Worm (Caenorhabditis elegans) whole organism, dauer: ENCODE measurements around the gene C07D8.5.
"Not testable (repeated sequence)": the region's sequence is repeated elsewhere in the genome, so short reads cannot be mapped to it uniquely, and the experiment has no call there.

ENCODE experiments used
- unc-62 ChIP-seq: sonication (generic microtip); optimal IDR thresholded peaks from 2 replicates; lab custom pipeline; 2017; ENCODE audit warnings: missing biosample characterization, missing genetic modification reagents, missing genetic modification characterization

The C07D8.5 gene

DNA sequence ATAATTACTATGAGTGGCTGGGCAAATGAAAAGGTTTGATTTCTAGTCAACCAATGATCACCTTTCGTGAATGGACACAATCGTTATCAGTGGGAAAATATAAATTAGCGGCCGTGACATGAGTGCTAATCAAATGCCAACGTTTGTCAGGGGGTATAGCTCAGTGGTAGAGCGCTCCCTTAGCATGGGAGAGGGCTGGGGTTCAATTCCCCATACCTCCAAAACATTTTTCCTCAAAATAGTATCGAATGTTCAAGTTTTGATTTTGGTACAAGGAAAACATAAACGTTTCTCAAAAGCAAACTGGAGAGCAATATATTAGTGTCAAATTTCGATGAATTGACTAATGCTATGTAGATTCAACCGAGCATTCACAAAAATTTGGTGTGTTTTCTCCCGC lies 20.2 kb upstream of the C07D8.5 start:
- no peak for TF ChIP-seq unc-62 (GFP tag; lab: Kevin White, UChicago)

ce11 chrX:7326967-7327651 lies 16.7 kb upstream of the C07D8.5 start, which contains the start of gene sng-1:
TSS of gene sng-1 (plus strand) at chrX:7327601.
- TF ChIP-seq unc-62 (GFP tag; lab: Kevin White, UChicago), result no peak

DNA sequence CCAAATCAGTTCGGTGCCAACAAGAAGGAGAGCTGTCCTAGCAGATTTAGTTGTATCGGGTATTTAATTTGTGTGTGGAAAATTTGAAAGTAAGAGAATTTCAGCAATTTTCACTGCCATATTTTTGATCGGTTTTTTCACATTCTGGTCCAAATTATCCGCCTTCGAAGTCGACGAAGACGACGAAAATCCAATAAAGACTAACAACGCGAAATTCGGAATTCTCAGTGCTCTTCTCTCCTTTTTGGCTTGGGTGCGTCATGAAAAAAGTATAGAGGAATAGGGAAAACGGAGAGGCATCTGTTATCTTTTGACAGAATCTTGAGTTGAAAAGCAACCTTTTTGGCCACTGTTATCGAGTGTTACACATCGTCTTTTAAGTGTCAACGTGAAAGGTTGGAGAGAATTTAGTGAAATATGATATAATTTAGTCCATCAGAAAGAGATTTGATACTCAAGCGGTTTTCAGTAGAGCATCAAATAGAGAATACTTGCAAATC lies 15.7 kb upstream of the C07D8.5 start:
- no peak for TF ChIP-seq unc-62 (GFP tag; lab: Kevin White, UChicago)

DNA sequence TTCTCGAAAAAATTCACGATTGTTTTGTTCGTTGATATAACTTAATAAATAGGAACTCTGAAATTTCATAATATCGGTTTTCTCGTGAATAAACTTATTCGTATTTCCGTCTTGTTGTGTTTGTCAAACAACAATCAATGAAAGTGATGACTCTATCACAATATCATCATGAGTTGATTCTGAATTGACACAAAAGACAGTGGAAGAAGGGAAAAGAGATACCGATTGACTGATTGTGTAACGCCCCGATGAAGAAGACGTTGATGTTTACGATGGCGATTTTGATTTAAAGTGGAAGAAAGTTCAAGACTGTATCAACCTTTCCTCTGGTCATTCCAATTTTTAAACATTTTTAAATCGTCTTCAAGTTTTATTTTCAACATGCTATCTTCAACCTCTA lies 14.2 kb upstream of the C07D8.5 start, which contains the start of gene ttr-59:
Gene ttr-59, plus strand, starts transcription at position 218 of the 400 bp plus-strand sequence.
- TF ChIP-seq unc-62 (GFP tag; lab: Kevin White, UChicago), result no peak

DNA sequence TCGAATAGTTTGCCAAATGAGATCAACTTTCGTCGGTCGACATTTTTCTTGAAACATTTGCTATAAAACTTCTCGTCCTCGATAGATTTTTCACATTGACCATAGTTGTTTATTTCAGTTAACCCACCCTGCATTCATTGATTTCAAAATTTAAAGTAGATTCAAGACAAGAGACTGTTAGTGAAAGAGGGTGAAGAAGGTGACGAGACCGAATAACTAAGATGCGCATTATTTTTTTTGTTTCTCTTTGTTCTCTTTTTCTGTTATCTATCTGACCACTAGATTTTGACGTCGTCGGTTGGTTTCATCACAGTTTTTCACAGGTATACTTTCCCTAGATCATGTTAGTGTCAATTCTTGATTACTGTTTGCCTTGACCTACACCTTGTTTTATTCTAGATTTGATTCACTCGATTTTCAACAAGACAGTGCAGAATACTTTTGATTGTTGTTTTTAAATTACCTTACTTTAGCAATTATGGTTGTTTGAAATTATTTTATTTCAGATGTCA lies 13.1 kb upstream of the C07D8.5 start, which contains the start of gene ttr-30:
Gene ttr-30, plus strand, starts transcription at position 265 of the 512 bp plus-strand sequence.
- TF ChIP-seq unc-62 (GFP tag; lab: Kevin White, UChicago), result no peak

- no peak for TF ChIP-seq unc-62 (GFP tag; lab: Kevin White, UChicago)
Observed at ce11 chrX:7334302-7334724, 9.5 kb upstream of the C07D8.5 start, which contains the start of gene epg-7. TSS of gene epg-7 (plus strand) at chrX:7334714.

DNA sequence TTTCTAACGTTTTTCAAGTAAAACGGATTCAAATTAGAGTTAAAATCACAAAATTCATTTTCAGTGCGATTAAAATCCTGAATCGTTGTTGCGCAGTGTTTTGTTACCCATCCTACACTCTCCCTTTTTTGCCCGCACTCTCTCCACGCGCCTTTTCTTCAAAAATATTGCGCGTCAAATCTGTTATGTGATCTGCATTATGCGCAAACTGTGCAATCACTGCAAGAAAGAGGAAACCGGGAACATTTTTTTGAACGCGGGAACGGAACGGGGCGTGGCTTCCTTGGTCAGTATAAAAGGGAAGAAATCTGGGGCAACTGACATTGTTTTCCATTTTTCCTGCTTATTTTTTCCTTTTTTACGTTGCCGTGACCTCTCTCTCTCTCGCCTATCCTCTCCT lies 3.5 kb upstream of the C07D8.5 start:
- TF ChIP-seq unc-62 (GFP tag; lab: Kevin White, UChicago), result no peak

ce11 chrX:7340915-7341559 lies 2.8 kb upstream of the C07D8.5 start, which contains the start of gene C07D8.6:
TSS of gene C07D8.6 (plus strand) at chrX:7341509.
- no peak for TF ChIP-seq unc-62 (GFP tag; lab: Kevin White, UChicago)

- no peak for TF ChIP-seq unc-62 (GFP tag; lab: Kevin White, UChicago)
Observed at ce11 chrX:7343218-7343617, 629 bp upstream of the C07D8.5 start.

DNA sequence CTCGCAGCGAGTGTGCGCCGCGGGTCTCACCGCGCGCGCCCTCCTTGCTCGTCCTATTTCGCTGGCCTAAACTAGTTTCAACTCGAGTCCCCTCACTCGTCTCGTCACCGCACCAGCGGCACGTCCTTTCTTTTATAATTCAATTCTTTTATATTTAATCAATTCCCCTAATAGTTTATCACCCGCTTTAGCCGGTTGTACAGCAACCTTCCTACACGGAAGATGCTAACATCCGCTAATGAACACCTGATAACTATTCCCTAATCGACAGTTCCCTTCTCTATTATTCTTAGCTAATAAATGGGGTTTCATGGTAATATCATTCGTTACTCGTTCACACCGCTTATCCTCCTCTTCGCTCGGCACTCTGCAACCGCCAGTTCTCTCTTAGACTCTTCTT lies 21.4 kb downstream of the C07D8.5 start, which contains the start of gene C56G3.2:
Gene C56G3.2, plus strand, starts transcription at position 301 of the 400 bp plus-strand sequence.
- not testable (repeated sequence) for TF ChIP-seq unc-62 (GFP tag; lab: Kevin White, UChicago)

DNA sequence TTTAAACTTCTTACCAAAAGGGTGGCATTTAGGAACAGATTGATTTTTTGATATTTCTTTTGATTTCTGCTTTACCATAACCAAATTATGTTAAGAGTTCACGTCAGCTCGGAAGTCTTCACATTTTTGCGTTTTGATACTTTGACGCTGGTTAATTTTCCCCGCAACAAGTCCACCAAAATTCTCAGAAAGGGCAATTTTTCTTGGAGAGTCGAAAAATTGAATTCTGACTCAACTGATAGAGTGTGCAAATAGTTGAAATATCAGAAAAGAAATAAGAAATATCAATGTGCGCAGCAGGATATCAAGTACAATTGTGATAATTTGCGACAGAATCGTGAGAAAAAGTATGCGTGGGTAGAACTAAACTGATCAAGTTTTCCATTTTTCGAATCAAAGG lies 25.9 kb downstream of the C07D8.5 start:
- no peak for TF ChIP-seq unc-62 (GFP tag; lab: Kevin White, UChicago)

DNA sequence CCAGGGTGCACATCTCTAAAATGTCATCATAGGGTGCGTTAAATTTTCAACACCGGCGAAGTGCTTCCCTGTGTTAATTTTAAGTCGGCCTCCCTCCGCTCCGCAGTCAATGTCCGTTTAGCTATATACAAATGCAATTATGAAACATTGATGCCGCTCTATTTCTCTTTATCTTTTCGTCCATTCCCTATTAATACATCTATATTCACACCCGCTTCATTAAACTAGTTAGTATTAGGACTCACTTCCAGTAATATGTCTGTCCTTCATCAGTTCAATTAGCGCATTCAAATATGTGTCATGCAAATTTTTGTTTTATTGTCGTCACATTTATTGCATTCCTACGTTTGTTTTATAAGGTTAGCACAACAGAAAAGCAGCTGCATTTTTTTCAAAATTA lies 28.1 kb downstream of the C07D8.5 start:
- no peak for TF ChIP-seq unc-62 (GFP tag; lab: Kevin White, UChicago)

ce11 chrX:7376941-7377340 lies 33.1 kb downstream of the C07D8.5 start, which contains the start of gene npr-8:
TSS of gene npr-8 (plus strand) at chrX:7377302.
- TF ChIP-seq unc-62 (GFP tag; lab: Kevin White, UChicago), result no peak

- TF ChIP-seq unc-62 (GFP tag; lab: Kevin White, UChicago), result no peak
Observed at ce11 chrX:7378608-7379007, 34.8 kb downstream of the C07D8.5 start.

- no peak for TF ChIP-seq unc-62 (GFP tag; lab: Kevin White, UChicago)
Observed at ce11 chrX:7390270-7390669, 46.4 kb downstream of the C07D8.5 start, which contains the start of gene C10A4.6. TSS of gene C10A4.6 (plus strand) at chrX:7390570.

DNA sequence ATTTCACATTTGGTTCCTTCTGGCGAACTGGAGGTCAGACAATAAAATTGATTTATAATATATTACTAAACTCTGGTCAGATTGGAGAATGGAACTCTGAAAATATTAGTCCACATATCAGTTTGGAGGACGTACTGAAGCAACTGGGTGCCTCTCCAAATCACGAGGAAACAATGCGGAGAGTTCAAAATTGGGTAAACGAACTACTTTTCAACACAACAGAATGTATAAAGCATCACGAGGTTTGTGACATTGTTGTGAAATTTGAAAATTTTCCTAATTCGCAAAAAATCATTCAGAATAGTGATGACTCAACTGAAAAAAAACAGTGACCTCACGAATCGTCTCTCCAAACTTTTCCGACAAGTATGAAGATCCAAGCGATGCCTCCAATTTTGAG lies 49.3 kb downstream of the C07D8.5 start, which contains the start of gene gad-2:
Gene gad-2, plus strand, starts transcription at position 301 of the 400 bp plus-strand sequence.
- TF ChIP-seq unc-62 (GFP tag; lab: Kevin White, UChicago), result no peak
